Worm (Caenorhabditis elegans) whole organism, L2 larva: ENCODE results near the gene him-14.

ENCODE experiments used
- C34F6.9 ChIP-seq: fragments of 150-350 bp; optimal IDR thresholded peaks from 2 replicates; lab custom pipeline; 2014; ENCODE audit warnings: missing biosample characterization, missing genetic modification characterization
- Y55F3AM.14 ChIP-seq: fragments of 200-800 bp; sonication (Bioruptor generic); optimal IDR thresholded peaks from 2 replicates; lab custom pipeline; 2018; ENCODE audit warnings: mild to moderate bottlenecking, missing genetic modification characterization, missing compliant biosample characterization
- ZK546.5 ChIP-seq: sonication (generic microtip); optimal IDR thresholded peaks from 2 replicates; lab custom pipeline; 2017; ENCODE audit warnings: missing biosample characterization, missing genetic modification characterization
- alr-1 ChIP-seq: fragments of 150-350 bp; optimal IDR thresholded peaks from 2 replicates; lab custom pipeline; 2014; ENCODE audit warnings: missing biosample characterization, missing genetic modification characterization
- aly-2 ChIP-seq: fragments of 150-350 bp; optimal IDR thresholded peaks from 2 replicates; lab custom pipeline; 2014; ENCODE audit warnings: missing biosample characterization, missing genetic modification characterization
- blmp-1 ChIP-seq: sonication (generic microtip); optimal IDR thresholded peaks from 2 replicates; lab custom pipeline; 2017; ENCODE audit warnings: missing genetic modification characterization, mild to moderate bottlenecking, missing compliant biosample characterization, antibody characterized with exemption, moderate library complexity; ENCODE audit not compliant: insufficient read depth
- ceh-82 ChIP-seq: fragments of 150-350 bp; optimal IDR thresholded peaks from 2 replicates; lab custom pipeline; 2014; ENCODE audit warnings: missing biosample characterization, missing genetic modification characterization
- crh-2 ChIP-seq: sonication (generic microtip); optimal IDR thresholded peaks from 2 replicates; lab custom pipeline; 2017; ENCODE audit warnings: missing biosample characterization, missing genetic modification characterization
- dmd-4 ChIP-seq: sonication (generic microtip); optimal IDR thresholded peaks from 2 replicates; lab custom pipeline; 2017; ENCODE audit warnings: missing biosample characterization, missing genetic modification characterization
- egl-27 ChIP-seq: sonication (generic microtip); optimal IDR thresholded peaks from 3 replicates; lab custom pipeline; 2017; ENCODE audit warnings: missing biosample characterization, missing genetic modification reagents, missing genetic modification characterization
- elt-1 ChIP-seq: fragments of 150-350 bp; optimal IDR thresholded peaks from 2 replicates; lab custom pipeline; 2014; ENCODE audit warnings: missing biosample characterization, missing genetic modification characterization
- fos-1 ChIP-seq: fragments of 150-350 bp; optimal IDR thresholded peaks from 2 replicates; lab custom pipeline; 2014; ENCODE audit warnings: missing biosample characterization, missing genetic modification characterization
- gmeb-1 ChIP-seq: fragments of 150-350 bp; optimal IDR thresholded peaks from 2 replicates; lab custom pipeline; 2014; ENCODE audit warnings: missing biosample characterization, missing genetic modification characterization
- lin-13 ChIP-seq: fragments of 150-350 bp; optimal IDR thresholded peaks from 2 replicates; lab custom pipeline; 2014; ENCODE audit warnings: missing biosample characterization, missing genetic modification reagents, missing genetic modification characterization
- lin-39 ChIP-seq: fragments of 150-350 bp; optimal IDR thresholded peaks from 2 replicates; lab custom pipeline; 2014; ENCODE audit warnings: missing biosample characterization, missing genetic modification reagents, missing genetic modification characterization
- lsy-2 ChIP-seq, 2 experiments: fragments of 150-350 bp in 1 of 2; sonication (generic microtip) in 1 of 2; optimal IDR thresholded peaks; 2 replicates each; lab custom pipeline; 2014 to 2017; ENCODE audit warnings: missing biosample characterization in 2 of 2, missing genetic modification characterization in 2 of 2
- mbf-1 ChIP-seq: sonication (generic microtip); optimal IDR thresholded peaks from 2 replicates; lab custom pipeline; 2017; ENCODE audit warnings: missing biosample characterization, missing genetic modification characterization
- mdl-1 ChIP-seq, 2 experiments: fragments of 150-350 bp in 1 of 2; sonication (generic microtip) in 1 of 2; optimal IDR thresholded peaks; 2 replicates each; lab custom pipeline; 2017; ENCODE audit warnings: missing biosample characterization in 2 of 2, missing genetic modification characterization in 2 of 2
- nhr-10 ChIP-seq: sonication (generic microtip); optimal IDR thresholded peaks from 2 replicates; lab custom pipeline; 2017; ENCODE audit warnings: missing biosample characterization, missing genetic modification characterization
- nhr-11 ChIP-seq: fragments of 150-350 bp; optimal IDR thresholded peaks from 2 replicates; lab custom pipeline; 2014; ENCODE audit warnings: missing biosample characterization, missing genetic modification characterization
- nhr-129 ChIP-seq: fragments of 150-350 bp; optimal IDR thresholded peaks from 2 replicates; lab custom pipeline; 2014; ENCODE audit warnings: missing biosample characterization, missing genetic modification characterization
- nhr-21 ChIP-seq: fragments of 150-350 bp; optimal IDR thresholded peaks from 2 replicates; lab custom pipeline; 2014; ENCODE audit warnings: missing biosample characterization, missing genetic modification characterization
- nhr-23 ChIP-seq: fragments of 150-350 bp; optimal IDR thresholded peaks from 2 replicates; lab custom pipeline; 2014; ENCODE audit warnings: missing biosample characterization, missing genetic modification reagents, missing genetic modification characterization
- nhr-237 ChIP-seq: fragments of 150-350 bp; optimal IDR thresholded peaks from 2 replicates; lab custom pipeline; 2014; ENCODE audit warnings: missing biosample characterization, missing genetic modification characterization
- nhr-25 ChIP-seq: fragments of 150-350 bp; sonication (generic microtip); optimal IDR thresholded peaks from 3 replicates; lab custom pipeline; 2014; ENCODE audit warnings: missing biosample characterization, missing genetic modification characterization
- nhr-77 ChIP-seq: fragments of 150-350 bp; optimal IDR thresholded peaks from 2 replicates; lab custom pipeline; 2014; ENCODE audit warnings: missing biosample characterization, missing genetic modification characterization
- sem-4 ChIP-seq: fragments of 150-350 bp; optimal IDR thresholded peaks from 2 replicates; lab custom pipeline; 2014; ENCODE audit warnings: missing biosample characterization, missing genetic modification reagents, missing genetic modification characterization
- skn-1 ChIP-seq: sonication (generic microtip); optimal IDR thresholded peaks from 2 replicates; lab custom pipeline; 2017; ENCODE audit warnings: missing biosample characterization, missing genetic modification characterization
- sma-3 ChIP-seq: sonication (generic microtip); optimal IDR thresholded peaks from 2 replicates; lab custom pipeline; 2016; ENCODE audit warnings: missing genetic modification reagents, missing genetic modification characterization, missing compliant biosample characterization
- sma-9 ChIP-seq, 2 experiments: fragments of 150-350 bp in 1 of 2; sonication (generic microtip) in 1 of 2; optimal IDR thresholded peaks; 2 replicates each; lab custom pipeline; 2014 to 2016; ENCODE audit warnings: missing genetic modification characterization in 2 of 2, mild to moderate bottlenecking in 1 of 2, missing biosample characterization in 1 of 2, missing compliant biosample characterization in 1 of 2, missing genetic modification reagents in 1 of 2, moderate library complexity in 1 of 2
- snpc-4 ChIP-seq: fragments of 150-350 bp; optimal IDR thresholded peaks from 2 replicates; lab custom pipeline; 2014; ENCODE audit warnings: missing biosample characterization, missing genetic modification characterization
- unc-55 ChIP-seq: fragments of 150-350 bp; sonication (generic microtip); optimal IDR thresholded peaks from 3 replicates; lab custom pipeline; 2014; ENCODE audit warnings: missing biosample characterization, missing genetic modification reagents, missing genetic modification characterization
- zag-1 ChIP-seq: fragments of 150-350 bp; optimal IDR thresholded peaks from 2 replicates; lab custom pipeline; 2014; ENCODE audit warnings: missing biosample characterization, missing genetic modification characterization
- ztf-1 ChIP-seq: fragments of 200-800 bp; sonication (Bioruptor generic); conservative IDR thresholded peaks from 2 replicates; pipeline ENCODE4 v1.3.6; 2022; ENCODE audit warnings: missing genetic modification characterization, missing compliant biosample characterization
- ztf-4 ChIP-seq: fragments of 150-350 bp; optimal IDR thresholded peaks from 2 replicates; lab custom pipeline; 2014; ENCODE audit warnings: missing biosample characterization, missing genetic modification characterization

him-14 gene

ce11 chrII:7049470-7049869 is 20.3 kb downstream of the him-14 start:
- TF ChIP-seq nhr-10 (tag; lab: Kevin White, UChicago) (no peak), egl-27 (no peak), nhr-237 (tag; lab: Kevin White, UChicago) (no peak), blmp-1 (tag; lab: Kevin White, UChicago) (no peak), ceh-82 (tag; lab: Kevin White, UChicago) (no peak), snpc-4 (tag; lab: Kevin White, UChicago) (no peak), lin-39 (tag; lab: Kevin White, UChicago) (no peak), nhr-11 (tag; lab: Kevin White, UChicago) (no peak), skn-1 (tag; lab: Kevin White, UChicago) (no peak), ztf-1 (no peak), mbf-1 (no peak), ztf-4 (no peak)
- TF ChIP-seq, all 48 proteins: peak for 0

- TF ChIP-seq blmp-1 (tag; lab: Kevin White, UChicago) (no peak), ztf-1 (no peak), nhr-77 (no peak), nhr-237 (tag; lab: Kevin White, UChicago) (no peak), sem-4 (tag; lab: Kevin White, UChicago) (no peak), ZK546.5 (tag; lab: Kevin White, UChicago) (no peak)
Measured at ce11 chrII:7037659-7038342, 32.0 kb downstream of the him-14 start, which contains the start of gene cin-4. cin-4 (plus strand) TSS chrII:7038292.

- TF ChIP-seq fos-1 (tag; lab: Kevin White, UChicago) = peak; percentile 35
- no peak for TF ChIP-seq C34F6.9 (tag; lab: Kevin White, UChicago)
- TF ChIP-seq crh-2 (tag; lab: Kevin White, UChicago) = peak; percentile 27
- TF ChIP-seq gmeb-1 = peak; percentile 2
- TF ChIP-seq lsy-2 (tag; optimal IDR thresholded peaks at IDR 0.05; lab: Kevin White, UChicago) = no peak
- no peak for TF ChIP-seq dmd-4 (tag; lab: Kevin White, UChicago)
- no peak for TF ChIP-seq nhr-21 (tag; lab: Kevin White, UChicago)
Measured at ce11 chrII:7031137-7031697, 38.5 kb downstream of the him-14 start.

ce11 chrII:7029524-7029923 is 40.2 kb downstream of the him-14 start:
- TF ChIP-seq nhr-25 (tag; lab: Kevin White, UChicago) = no peak
- TF ChIP-seq nhr-10 (tag; lab: Kevin White, UChicago) = no peak
- no peak for TF ChIP-seq elt-1
- TF ChIP-seq snpc-4 (tag; lab: Kevin White, UChicago) = no peak
- no peak for TF ChIP-seq aly-2 (tag; lab: Kevin White, UChicago)
- TF ChIP-seq mdl-1 (tag; optimal IDR thresholded peaks at IDR 0.05; lab: Kevin White, UChicago) = no peak
- TF ChIP-seq Y55F3AM.14 (GFP tag; lab: Kevin White, UChicago) = no peak
- no peak for TF ChIP-seq lsy-2 (tag; optimal IDR thresholded peaks at IDR 0.05; lab: Kevin White, UChicago)
- TF ChIP-seq ztf-1 = no peak
- no peak for TF ChIP-seq nhr-23 (tag; lab: Kevin White, UChicago)
- TF ChIP-seq zag-1 (tag; lab: Kevin White, UChicago) = no peak
- TF ChIP-seq, all 48 proteins: peak for 0

- peak; percentile 71 for TF ChIP-seq nhr-129 (tag; lab: Kevin White, UChicago)
- TF ChIP-seq alr-1 (tag; lab: Kevin White, UChicago) = no peak
- TF ChIP-seq fos-1 (tag; lab: Kevin White, UChicago) = peak; percentile 55
- TF ChIP-seq crh-2 (tag; lab: Kevin White, UChicago) = peak; percentile 45
- TF ChIP-seq C34F6.9 (tag; lab: Kevin White, UChicago) = peak; percentile 61
- no peak for TF ChIP-seq unc-55 (GFP tag; lab: Kevin White, UChicago)
- peak; percentile 25 for TF ChIP-seq sma-9 (GFP tag; optimal IDR thresholded peaks at IDR 0.05; lab: Kevin White, UChicago)
- no peak for TF ChIP-seq sma-9 (tag; optimal IDR thresholded peaks at IDR 0.05; lab: Kevin White, UChicago)
- TF ChIP-seq sma-3 = peak; percentile 26
- peak; percentile 45 for TF ChIP-seq lin-13 (GFP tag; lab: Kevin White, UChicago)
- no peak for TF ChIP-seq gmeb-1
- peak in 1 of 2 experiments; percentile 77 for TF ChIP-seq lsy-2 (tag; optimal IDR thresholded peaks at IDR 0.05; lab: Kevin White, UChicago)
Measured at ce11 chrII:7024897-7025852, 44.6 kb downstream of the him-14 start, which contains the start of gene znf-598. znf-598 (plus strand) TSS chrII:7025802.
